Worm (Caenorhabditis elegans): ENCODE data around the gene C07A4.3.
"Not testable (repeated sequence)": the region's sequence is repeated elsewhere in the genome, so short reads cannot be mapped to it uniquely, and the experiment has no call there.

Gene C07A4.3

ce11 chrX:10174683-10175082, at the start of gene C07A4.3:
Gene C07A4.3, plus strand, starts transcription at chrX:10174983.
- TF ChIP-seq ztf-1 (GFP tag; conservative IDR thresholded peaks at IDR 0.05) (no peak), elt-3 (tag; optimal IDR thresholded peaks at IDR 0.05) (no peak), unc-55 (GFP tag; optimal IDR thresholded peaks at IDR 0.05) (no peak), egl-27 (tag; optimal IDR thresholded peaks at IDR 0.05) (no peak), nhr-11 (tag; optimal IDR thresholded peaks at IDR 0.05) (no peak), sem-4 (tag; optimal IDR thresholded peaks at IDR 0.05) (no peak), lsy-2 (tag; optimal IDR thresholded peaks at IDR 0.05) (no peak), fos-1 (tag; optimal IDR thresholded peaks at IDR 0.05) (no peak), unc-39 (tag; optimal IDR thresholded peaks at IDR 0.05) (no peak)

- TF ChIP-seq nhr-129 (tag; optimal IDR thresholded peaks at IDR 0.05) (peak; percentile 1), ztf-11 (tag; optimal IDR thresholded peaks at IDR 0.05) (no peak), sma-9 (GFP tag; optimal IDR thresholded peaks at IDR 0.05) (peak; percentile 39), sma-9 (tag; optimal IDR thresholded peaks at IDR 0.05) (no peak), elt-3 (tag; optimal IDR thresholded peaks at IDR 0.05) (no peak), mab-5 (tag; optimal IDR thresholded peaks at IDR 0.05) (peak; percentile 75), crh-2 (tag; optimal IDR thresholded peaks at IDR 0.05) (no peak)
Measured at ce11 chrX:10130159-10130558, 44.6 kb upstream of the C07A4.3 start.

ce11 chrX:10132546-10133032, 42.2 kb upstream of the C07A4.3 start:
- TF ChIP-seq fos-1 (tag; optimal IDR thresholded peaks at IDR 0.05) (peak; percentile 54), nhr-21 (tag; optimal IDR thresholded peaks at IDR 0.05) (peak; percentile 59), sem-4 (tag; optimal IDR thresholded peaks at IDR 0.05) (peak; percentile 32), lin-13 (GFP tag; optimal IDR thresholded peaks at IDR 0.05) (peak; percentile 62), sma-3 (GFP tag; optimal IDR thresholded peaks at IDR 0.05) (peak; percentile 60), nhr-129 (tag; optimal IDR thresholded peaks at IDR 0.05) (peak; percentile 54), nhr-11 (tag; optimal IDR thresholded peaks at IDR 0.05) (peak; percentile 19), unc-55 (GFP tag; optimal IDR thresholded peaks at IDR 0.05) (peak; percentile 76), egl-27 (tag; optimal IDR thresholded peaks at IDR 0.05) (peak; percentile 54), ztf-4 (tag; optimal IDR thresholded peaks at IDR 0.05) (peak; percentile 14), lsy-2 (tag; optimal IDR thresholded peaks at IDR 0.05) (peak in 1 of 2 experiments; percentile 37), C34F6.9 (tag; optimal IDR thresholded peaks at IDR 0.05) (peak; percentile 31), sma-9 (GFP tag; optimal IDR thresholded peaks at IDR 0.05) (peak; percentile 79), crh-2 (tag; optimal IDR thresholded peaks at IDR 0.05) (peak; percentile 74), F13H6.1 (tag; optimal IDR thresholded peaks at IDR 0.05) (peak; percentile 53)
- not testable (repeated sequence) for TF ChIP-seq sma-9 (tag; optimal IDR thresholded peaks at IDR 0.05)

DNA sequence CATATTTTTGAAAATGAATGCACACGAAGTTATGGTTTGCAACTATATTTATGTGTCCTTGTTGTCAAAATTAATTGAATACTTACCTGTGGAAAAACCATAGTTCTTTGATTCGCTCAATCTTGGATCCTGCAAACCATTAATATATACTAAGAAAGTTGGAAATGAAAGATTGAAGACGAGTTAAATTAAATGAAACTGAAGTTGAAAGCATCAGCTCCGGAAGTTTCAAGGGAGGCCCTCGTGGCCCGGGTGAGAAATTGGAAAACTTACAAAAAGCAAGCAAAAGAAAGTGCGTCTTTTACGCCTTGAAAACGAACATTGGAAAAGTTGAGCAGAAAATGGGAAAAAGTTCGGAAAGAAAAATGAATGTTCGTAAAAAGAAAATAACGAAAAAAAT, 41.7 kb upstream of the C07A4.3 start, which contains the start of gene unc-58:
unc-58 (minus strand) TSS at position 101 of the 400 bp plus-strand sequence.
- no peak for TF ChIP-seq skn-1 (tag; optimal IDR thresholded peaks at IDR 0.05)
- no peak for TF ChIP-seq mdl-1 (tag; optimal IDR thresholded peaks at IDR 0.05)
- TF ChIP-seq dmd-4 (tag; optimal IDR thresholded peaks at IDR 0.05), result no peak
- TF ChIP-seq fos-1 (tag; optimal IDR thresholded peaks at IDR 0.05), result no peak
- TF ChIP-seq R02D3.7 (tag; optimal IDR thresholded peaks at IDR 0.05), result no peak
- no peak for TF ChIP-seq sem-4 (tag; optimal IDR thresholded peaks at IDR 0.05)
- TF ChIP-seq ztf-11 (tag; optimal IDR thresholded peaks at IDR 0.05), result no peak
- no peak for TF ChIP-seq ZK546.5 (tag; optimal IDR thresholded peaks at IDR 0.05)
- TF ChIP-seq lin-11 (tag; optimal IDR thresholded peaks at IDR 0.05), result no peak
- no peak for TF ChIP-seq nhr-129 (tag; optimal IDR thresholded peaks at IDR 0.05)
- no peak for TF ChIP-seq Y55F3AM.14 (GFP tag; optimal IDR thresholded peaks at IDR 0.05)
- no peak for TF ChIP-seq gmeb-1 (tag; optimal IDR thresholded peaks at IDR 0.05)
- no peak for TF ChIP-seq unc-55 (GFP tag; optimal IDR thresholded peaks at IDR 0.05)
- no peak for TF ChIP-seq mbf-1 (tag; optimal IDR thresholded peaks at IDR 0.05)
- no peak for TF ChIP-seq peb-1 (tag; optimal IDR thresholded peaks at IDR 0.05)
- TF ChIP-seq ama-1 (optimal IDR thresholded peaks at IDR 0.05), result no peak
- no peak for TF ChIP-seq nhr-21 (tag; optimal IDR thresholded peaks at IDR 0.05)
- no peak for TF ChIP-seq nhr-6 (tag; optimal IDR thresholded peaks at IDR 0.05)

ce11 chrX:10138494-10138893, 36.3 kb upstream of the C07A4.3 start, which contains the start of gene moc-1:
Gene moc-1, minus strand, starts transcription at chrX:10138620.
- no peak for TF ChIP-seq zag-1 (tag; optimal IDR thresholded peaks at IDR 0.05)
- no peak for TF ChIP-seq egl-27 (tag; optimal IDR thresholded peaks at IDR 0.05)
- TF ChIP-seq unc-39 (tag; optimal IDR thresholded peaks at IDR 0.05), result no peak
- no peak for TF ChIP-seq C34F6.9 (tag; optimal IDR thresholded peaks at IDR 0.05)
- no peak for TF ChIP-seq fos-1 (tag; optimal IDR thresholded peaks at IDR 0.05)
- TF ChIP-seq nhr-23 (tag; optimal IDR thresholded peaks at IDR 0.05), result no peak
- no peak for TF ChIP-seq lin-13 (GFP tag; optimal IDR thresholded peaks at IDR 0.05)
- no peak for TF ChIP-seq nhr-10 (tag; optimal IDR thresholded peaks at IDR 0.05)
- no peak for TF ChIP-seq dmd-4 (tag; optimal IDR thresholded peaks at IDR 0.05)
- no peak for TF ChIP-seq ceh-16 (tag; optimal IDR thresholded peaks at IDR 0.05)
